3 fruit fly cellular contexts compared by ENCODE assay signal in genomic region chr3L:4121589-4121988, dm6.
TF ChIP-seq lines count a peak whose summit lies in the region.

No protein-coding gene starts in this region.

- no peak for TF ChIP-seq CTCF in whole organism, embryonic (GFP tag; optimal IDR thresholded peaks at IDR 0.05; lab: Kevin White, UChicago)

TF ChIP-seq in whole organism, adult, 20 proteins besides CTCF, POLR2A, EP300 and RAD21:
- TF ChIP-seq kay (GFP tag; lab: Kevin White, UChicago; ENCODE audit: borderline replicate concordance) (peak; percentile 65), CG5204 (GFP tag; optimal IDR thresholded peaks at IDR 0.05; lab: Kevin White, UChicago) (no peak), CG14711 (tag; optimal IDR thresholded peaks at IDR 0.05; lab: Kevin White, UChicago) (no peak)

TF ChIP-seq in whole organism, embryonic, 481 proteins besides CTCF, POLR2A, EP300 and RAD21:
- TF ChIP-seq Fer1 (GFP tag; optimal IDR thresholded peaks at IDR 0.05; lab: Kevin White, UChicago) (no peak), eve (GFP tag; optimal IDR thresholded peaks at IDR 0.05; lab: Kevin White, UChicago) (peak in 1 of 2 experiments; percentile 58), grau (tag; optimal IDR thresholded peaks at IDR 0.05; lab: Kevin White, UChicago) (peak; percentile 50), HmgD (GFP tag; optimal IDR thresholded peaks at IDR 0.05; lab: Kevin White, UChicago) (no peak), Dbx (GFP tag; IDR thresholded peaks at IDR 0.05; lab: Robert Waterston, UW) (no peak), dpn (GFP tag; optimal IDR thresholded peaks at IDR 0.05; lab: Kevin White, UChicago) (no peak), Drgx (GFP tag; IDR thresholded peaks at IDR 0.05; lab: Robert Waterston, UW) (no peak), HLH54F (GFP tag; optimal IDR thresholded peaks at IDR 0.05; lab: Kevin White, UChicago) (no peak), tna (GFP tag; IDR thresholded peaks at IDR 0.05; lab: Robert Waterston, UW; ENCODE audit: partially characterized antibody) (no peak), Chrac-16 (GFP tag; optimal IDR thresholded peaks at IDR 0.05; lab: Kevin White, UChicago) (no peak)

TF ChIP-seq in whole organism, prepupa, 60 proteins besides CTCF, POLR2A, EP300 and RAD21:
- TF ChIP-seq Eip78C (GFP tag; lab: Kevin White, UChicago) (peak; percentile 52), Smox (GFP tag; optimal IDR thresholded peaks at IDR 0.05; lab: Kevin White, UChicago) (no peak), svp (GFP tag; lab: Kevin White, UChicago) (peak; percentile 41), CG34406 (GFP tag; optimal IDR thresholded peaks at IDR 0.05; lab: Kevin White, UChicago) (no peak)
